Worm (Caenorhabditis elegans) whole organism, late embryonic: ENCODE results near the gene unc-130.

ENCODE experiments used
- ceh-45 ChIP-seq: fragments of 200-800 bp; sonication (Bioruptor generic); IDR thresholded peaks from 2 replicates; pipeline ENCODE4 v1.3.6; 2022; ENCODE audit warnings: missing genetic modification reagents, missing genetic modification characterization, missing compliant biosample characterization
- che-1 ChIP-seq: sonication (generic microtip); optimal IDR thresholded peaks from 2 replicates; lab custom pipeline; 2016; ENCODE audit warnings: mild to moderate bottlenecking, missing genetic modification characterization, missing compliant biosample characterization
- eyg-1 ChIP-seq: sonication (generic microtip); optimal IDR thresholded peaks from 2 replicates; lab custom pipeline; 2016; ENCODE audit warnings: missing genotype, missing genetic modification characterization, missing compliant biosample characterization
- nfya-1 ChIP-seq: sonication (generic microtip); optimal IDR thresholded peaks from 2 replicates; lab custom pipeline; 2017; ENCODE audit warnings: missing genetic modification characterization, mild to moderate bottlenecking, missing compliant biosample characterization, antibody characterized with exemption, moderate library complexity
- nhr-11 ChIP-seq: fragments of 150-350 bp; optimal IDR thresholded peaks from 2 replicates; lab custom pipeline; 2014; ENCODE audit warnings: missing biosample characterization, missing genetic modification characterization

DNA sequence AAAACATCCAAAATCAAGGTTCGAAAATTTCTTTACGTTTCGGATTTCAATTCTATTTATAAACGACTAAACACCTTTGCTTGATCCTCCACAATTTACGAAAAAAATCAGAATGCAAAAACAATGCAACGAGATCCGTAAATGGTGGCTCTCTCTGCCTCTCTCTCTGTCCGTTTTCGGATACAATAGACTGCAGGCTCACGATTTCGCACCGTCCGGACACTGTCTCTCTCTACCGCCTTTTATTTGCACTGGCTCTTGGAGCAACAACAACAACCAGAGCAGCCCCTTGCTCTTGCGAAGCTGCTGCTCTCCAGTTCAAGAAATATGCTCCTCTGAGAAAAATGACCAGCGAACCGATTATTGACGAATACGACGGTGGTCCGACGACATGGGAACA, 30.5 kb downstream of the unc-130 start, which contains the start of gene T24F1.7:
- TF ChIP-seq nhr-11 (tag; lab: Kevin White, UChicago) = no peak
- TF ChIP-seq nfya-1 (tag; lab: Kevin White, UChicago) = no peak
- TF ChIP-seq ceh-45 = no peak
- TF ChIP-seq eyg-1 (tag; lab: Kevin White, UChicago) = no peak
- no peak for TF ChIP-seq che-1 (tag; lab: Kevin White, UChicago)
